Worm (Caenorhabditis elegans) whole organism, early embryonic: ENCODE results near the gene T24H7.8.

ENCODE experiments used
- B0310.2 ChIP-seq: sonication (generic microtip); optimal IDR thresholded peaks from 2 replicates; lab custom pipeline; 2016; ENCODE audit warnings: mild to moderate bottlenecking, missing genetic modification characterization, missing compliant biosample characterization
- F13C5.2 ChIP-seq: sonication (generic microtip); optimal IDR thresholded peaks from 2 replicates; lab custom pipeline; 2017; ENCODE audit warnings: mild to moderate bottlenecking, missing genetic modification characterization, inconsistent platforms, missing compliant biosample characterization
- aly-1 ChIP-seq: sonication (generic microtip); optimal IDR thresholded peaks from 2 replicates; lab custom pipeline; 2016; ENCODE audit warnings: missing genetic modification characterization, missing compliant biosample characterization
- ama-1 ChIP-seq: fragments of 150-350 bp; optimal IDR thresholded peaks from 2 replicates; lab custom pipeline; 2014
- ceh-13 ChIP-seq: fragments of 200-800 bp; sonication (Bioruptor generic); optimal IDR thresholded peaks from 2 replicates; lab custom pipeline; 2018; ENCODE audit warnings: mild to moderate bottlenecking, missing genetic modification characterization, missing compliant biosample characterization
- ceh-36 ChIP-seq: sonication (generic microtip); optimal IDR thresholded peaks from 2 replicates; lab custom pipeline; 2016; ENCODE audit warnings: missing genetic modification characterization, inconsistent platforms, missing compliant biosample characterization
- flt-1 ChIP-seq: fragments of 200-800 bp; sonication (Bioruptor generic); IDR thresholded peaks from 2 replicates; pipeline ENCODE4 v1.3.6; 2022; ENCODE audit warnings: missing genetic modification characterization, missing compliant biosample characterization
- hmbx-1 ChIP-seq: sonication (generic microtip); optimal IDR thresholded peaks from 2 replicates; lab custom pipeline; 2016; ENCODE audit warnings: mild to moderate bottlenecking, missing genetic modification characterization, missing compliant biosample characterization
- hnd-1 ChIP-seq: sonication (generic microtip); optimal IDR thresholded peaks from 2 replicates; lab custom pipeline; 2016; ENCODE audit warnings: missing genetic modification characterization, missing compliant biosample characterization
- pes-1 ChIP-seq: fragments of 200-800 bp; sonication (Bioruptor generic); IDR thresholded peaks from 2 replicates; pipeline ENCODE4 v1.3.6; 2022; ENCODE audit warnings: missing genetic modification reagents, missing genetic modification characterization, missing compliant biosample characterization
- scrt-1 ChIP-seq: fragments of 200-800 bp; sonication (Bioruptor generic); IDR thresholded peaks from 2 replicates; pipeline ENCODE4 v1.3.6; 2022; ENCODE audit warnings: missing genetic modification characterization, missing compliant biosample characterization
- tbx-11 ChIP-seq: fragments of 200-800 bp; sonication (Bioruptor generic); IDR thresholded peaks from 2 replicates; pipeline ENCODE4 v1.3.6; 2022; ENCODE audit warnings: missing genetic modification characterization, missing compliant biosample characterization
- tbx-37 ChIP-seq: fragments of 200-800 bp; sonication (Bioruptor generic); conservative IDR thresholded peaks from 2 replicates; pipeline ENCODE4 v1.3.6; 2022; ENCODE audit warnings: missing genetic modification reagents, missing genetic modification characterization, missing compliant biosample characterization
- tra-4 ChIP-seq: sonication (generic microtip); optimal IDR thresholded peaks from 2 replicates; lab custom pipeline; 2017; ENCODE audit warnings: missing genetic modification characterization, missing compliant biosample characterization

DNA sequence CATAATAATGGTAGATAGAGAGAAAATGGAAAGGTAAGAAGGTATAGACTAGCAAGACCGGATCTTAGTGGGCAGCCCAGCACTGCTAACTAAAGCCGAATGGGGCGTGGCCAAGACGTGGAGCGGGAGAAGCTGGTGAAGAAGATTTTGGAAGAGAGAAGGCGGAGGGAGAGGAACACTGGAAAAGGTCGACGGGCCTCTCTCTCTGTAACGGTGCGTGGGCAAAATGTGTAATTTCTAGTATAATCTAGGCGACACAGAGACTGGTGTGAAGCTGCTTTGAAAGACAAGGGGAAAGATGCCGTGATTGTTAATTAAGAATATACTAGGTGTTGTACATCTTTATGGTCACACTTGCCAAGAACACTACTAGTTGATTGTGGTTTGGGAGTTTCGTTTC, 14.2 kb downstream of the T24H7.8 start, which contains the start of gene F13H8.5:
- no peak for TF ChIP-seq tra-4
- no peak for TF ChIP-seq aly-1 (tag; lab: Kevin White, UChicago)
- TF ChIP-seq flt-1 (GFP tag; lab: Robert Waterston, UW): no peak
- TF ChIP-seq ama-1 (lab: Kevin White, UChicago): no peak
- TF ChIP-seq hnd-1 (tag; lab: Kevin White, UChicago): no peak
- TF ChIP-seq tbx-11 (GFP tag; lab: Robert Waterston, UW): no peak
- no peak for TF ChIP-seq scrt-1 (GFP tag; lab: Robert Waterston, UW)
- TF ChIP-seq tbx-37 (GFP tag; lab: Robert Waterston, UW): no peak
- no peak for TF ChIP-seq ceh-13
- no peak for TF ChIP-seq pes-1 (GFP tag; lab: Robert Waterston, UW)
- TF ChIP-seq B0310.2 (tag; lab: Kevin White, UChicago): no peak
- no peak for TF ChIP-seq hmbx-1 (tag; lab: Kevin White, UChicago)
- TF ChIP-seq ceh-36: no peak
- TF ChIP-seq F13C5.2 (tag; lab: Kevin White, UChicago): no peak
